Worm (Caenorhabditis elegans): ENCODE data around the gene DH11.5.

Gene DH11.5

ce11 chrII:8022461-8022860 is 46.1 kb downstream of the DH11.5 start, which contains the start of gene hda-2:
TSS of gene hda-2 (minus strand) at chrII:8022561.
- TF ChIP-seq unc-62 (GFP tag; optimal IDR thresholded peaks at IDR 0.05), result no peak

DNA sequence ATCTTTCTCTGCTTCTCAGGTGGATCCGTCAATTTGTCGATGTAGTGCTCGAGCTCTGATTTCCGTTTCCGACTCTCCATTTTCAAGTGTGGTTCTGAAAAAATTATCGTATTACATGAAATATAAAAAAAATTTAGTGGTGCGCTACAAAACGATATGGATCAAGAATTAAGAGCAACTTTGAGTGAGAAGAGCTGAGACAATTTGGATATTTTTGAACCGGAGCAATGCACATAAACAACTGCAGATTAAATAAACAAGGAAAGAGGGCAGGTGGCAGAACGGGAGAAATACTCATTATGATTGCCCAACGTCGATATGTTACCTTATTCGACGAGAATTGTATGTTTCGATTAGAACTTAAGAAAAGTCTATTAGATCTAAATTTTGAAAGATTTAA is 51.3 kb downstream of the DH11.5 start, which contains the start of gene swsn-7:
TSS of gene swsn-7 (minus strand) at position 101 of the 400 bp plus-strand sequence.
- TF ChIP-seq unc-62 (GFP tag; optimal IDR thresholded peaks at IDR 0.05), result no peak

DNA sequence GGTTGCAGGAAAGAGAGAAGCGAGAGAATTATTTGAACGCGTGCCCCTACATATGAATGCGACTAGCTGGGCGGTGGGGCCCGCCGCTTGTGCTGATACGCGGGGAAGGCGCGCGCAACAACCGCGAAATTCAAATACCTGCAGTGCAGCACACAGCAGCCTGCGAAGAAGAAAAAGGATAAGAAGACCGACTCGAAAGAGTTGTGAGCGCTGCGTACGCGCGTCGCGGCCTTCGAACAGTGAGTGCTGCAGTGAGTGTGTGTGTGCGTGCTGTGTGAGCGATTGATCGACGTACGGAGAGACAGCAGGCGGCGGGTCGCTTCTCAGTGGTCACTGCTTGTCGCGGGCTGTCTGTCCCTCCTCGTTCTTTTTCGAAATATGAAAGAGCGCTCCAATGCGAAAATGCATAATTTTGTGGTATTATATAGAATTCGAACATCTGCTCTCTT is 51.9 kb downstream of the DH11.5 start:
- TF ChIP-seq unc-62 (GFP tag; optimal IDR thresholded peaks at IDR 0.05), result no peak

DNA sequence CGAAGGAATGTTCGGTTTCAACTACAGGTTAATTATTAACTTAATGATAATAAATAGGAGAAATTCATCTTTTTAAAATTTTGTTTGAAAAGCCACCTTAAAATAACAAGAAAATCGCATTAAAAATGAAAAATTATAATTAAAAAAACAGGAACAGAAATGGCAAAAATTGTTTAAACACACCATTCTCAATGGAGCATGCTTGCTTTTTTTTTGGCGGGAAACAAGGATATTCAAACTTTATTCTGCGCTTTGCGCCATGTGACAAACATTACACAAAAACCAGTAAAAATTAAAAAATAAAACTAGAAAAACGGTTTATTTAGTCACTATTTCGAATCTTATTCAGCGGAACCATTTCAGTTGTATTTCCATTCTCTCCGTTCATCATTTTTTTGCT is 52.3 kb downstream of the DH11.5 start:
- no peak for TF ChIP-seq unc-62 (GFP tag; optimal IDR thresholded peaks at IDR 0.05)

DNA sequence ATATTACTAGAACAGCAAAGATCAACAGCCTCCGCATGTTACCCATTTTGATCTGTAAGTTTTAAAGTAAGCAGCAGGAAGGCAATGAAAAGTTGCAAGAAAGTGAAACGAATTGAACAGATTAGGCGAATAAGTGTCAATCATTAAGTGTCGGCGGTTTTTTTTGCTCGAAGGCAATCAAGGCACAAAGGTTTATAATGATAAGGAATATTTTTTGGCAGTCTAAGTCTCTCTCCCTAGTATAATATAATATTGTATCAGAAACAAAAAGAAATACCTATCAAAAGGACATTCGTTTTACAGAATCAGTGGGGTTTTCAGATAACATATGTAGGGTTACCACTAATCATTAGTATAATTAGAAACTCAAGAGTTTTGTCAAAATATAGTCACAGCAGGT is 56.2 kb downstream of the DH11.5 start, which contains the start of gene nrf-6:
TSS of gene nrf-6 (minus strand) at position 52 of the 400 bp plus-strand sequence.
- TF ChIP-seq unc-62 (GFP tag; optimal IDR thresholded peaks at IDR 0.05), result no peak

DNA sequence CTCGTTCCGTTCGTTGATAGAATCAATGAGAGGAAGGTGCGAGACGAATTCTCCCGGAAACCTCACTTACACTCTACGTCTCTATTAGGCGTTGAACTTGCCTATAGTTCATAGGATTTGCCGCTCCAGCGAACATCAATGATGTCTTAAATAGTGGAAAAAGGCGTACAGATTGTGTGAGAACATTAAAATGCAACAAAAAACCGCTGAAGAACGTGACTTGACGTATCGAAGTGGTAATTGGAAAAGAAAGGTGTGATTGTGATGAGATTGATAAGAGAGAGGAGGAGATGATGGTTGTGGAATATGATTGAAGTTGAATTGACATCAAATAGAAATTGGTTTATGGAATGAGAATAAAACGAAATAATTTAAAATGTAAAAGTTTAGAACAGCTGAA is 57.6 kb downstream of the DH11.5 start:
- no peak for TF ChIP-seq unc-62 (GFP tag; optimal IDR thresholded peaks at IDR 0.05)

- TF ChIP-seq unc-62 (GFP tag; optimal IDR thresholded peaks at IDR 0.05), result no peak
These were observed 58.2 kb downstream of the DH11.5 start for ce11 chrII:8034617-8035016.

ce11 chrII:8035667-8036066 is 59.3 kb downstream of the DH11.5 start, which contains the start of gene sap-49:
TSS of gene sap-49 (minus strand) at chrII:8035767.
- TF ChIP-seq unc-62 (GFP tag; optimal IDR thresholded peaks at IDR 0.05), result no peak

DNA sequence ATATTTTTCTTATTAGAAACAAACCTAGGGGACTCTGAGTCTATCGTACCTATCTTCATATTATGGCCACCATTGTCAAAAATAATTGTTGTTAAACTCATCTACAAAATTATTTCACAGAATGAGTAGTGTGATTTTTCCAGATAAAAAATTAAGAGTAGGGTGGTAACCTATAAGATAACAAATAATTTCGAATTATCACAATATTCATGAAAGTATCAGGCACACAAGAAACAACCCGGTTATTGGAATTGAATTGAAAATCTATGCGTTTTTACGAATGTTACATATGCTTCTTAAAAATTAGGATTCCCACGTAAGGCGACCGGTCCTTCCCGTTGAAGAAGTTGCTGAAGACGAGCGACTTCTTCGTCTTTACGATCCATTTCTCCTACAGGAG is 60.8 kb downstream of the DH11.5 start, which contains the start of gene arp-6:
TSS of gene arp-6 (minus strand) at position 101 of the 400 bp plus-strand sequence.
- no peak for TF ChIP-seq unc-62 (GFP tag; optimal IDR thresholded peaks at IDR 0.05)

ce11 chrII:8037863-8038262 is 61.5 kb downstream of the DH11.5 start, which contains the start of gene C08B11.9:
TSS of gene C08B11.9 (minus strand) at chrII:8038169.
- TF ChIP-seq unc-62 (GFP tag; optimal IDR thresholded peaks at IDR 0.05), result no peak

- TF ChIP-seq unc-62 (GFP tag; optimal IDR thresholded peaks at IDR 0.05), result no peak
These were observed 63.0 kb downstream of the DH11.5 start, which contains the start of the genes ubh-4 and algn-6 for ce11 chrII:8039416-8039815. TSS of gene ubh-4 (minus strand) at chrII:8039597. TSS of gene algn-6 (plus strand) at chrII:8039802.

ce11 chrII:8041642-8042041 is 65.2 kb downstream of the DH11.5 start:
- TF ChIP-seq unc-62 (GFP tag; optimal IDR thresholded peaks at IDR 0.05), result no peak

- TF ChIP-seq unc-62 (GFP tag; optimal IDR thresholded peaks at IDR 0.05), result no peak
These were observed 65.9 kb downstream of the DH11.5 start, which contains the start of gene T05H10.1 for ce11 chrII:8042289-8042688. TSS of gene T05H10.1 (plus strand) at chrII:8042589.

All from whole organism, dauer.